Worm (Caenorhabditis elegans): ENCODE measurements around the gene B0507.3.
"Not testable (repeated sequence)": the region's sequence is repeated elsewhere in the genome, so short reads cannot be mapped to it uniquely, and the experiment has no call there.

B0507.3 gene

DNA sequence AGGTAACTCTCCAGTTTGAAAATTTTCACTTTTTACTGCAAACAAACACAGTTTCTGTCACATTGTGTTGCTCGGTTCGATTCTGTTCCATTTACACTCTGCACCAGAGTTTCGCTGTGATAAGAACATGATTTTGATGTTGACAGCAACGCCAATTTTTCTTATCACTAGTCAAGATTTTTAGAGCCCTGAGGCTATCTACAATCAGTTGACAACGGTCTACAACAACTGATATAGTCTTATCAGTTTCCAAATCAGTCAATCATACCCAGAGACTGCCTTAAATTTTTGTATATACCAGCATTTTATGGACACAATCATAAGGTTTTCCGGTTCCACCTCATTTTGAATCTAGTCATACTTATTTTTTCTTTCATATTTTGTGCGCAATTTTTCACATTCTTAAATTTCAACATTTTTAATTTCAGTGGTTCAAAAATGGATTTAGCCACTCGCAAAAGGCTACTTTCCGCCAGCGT is at the start of gene B0507.3:
B0507.3 (plus strand) TSS at position 429 of the 479 bp plus-strand sequence.
- no peak for TF ChIP-seq nhr-77 (tag; optimal IDR thresholded peaks at IDR 0.05)
- no peak for TF ChIP-seq ceh-16 (tag; optimal IDR thresholded peaks at IDR 0.05)
- no peak for TF ChIP-seq lin-13 (GFP tag; optimal IDR thresholded peaks at IDR 0.05)
- TF ChIP-seq elt-1 (tag; optimal IDR thresholded peaks at IDR 0.05) = no peak
- TF ChIP-seq blmp-1 (tag; optimal IDR thresholded peaks at IDR 0.05; ENCODE audit: insufficient read depth) = no peak
- TF ChIP-seq nhr-25 (tag; optimal IDR thresholded peaks at IDR 0.05) = no peak
- peak; percentile 48 for TF ChIP-seq egl-27 (tag; optimal IDR thresholded peaks at IDR 0.05)
- no peak for TF ChIP-seq nhr-23 (tag; optimal IDR thresholded peaks at IDR 0.05)
- no peak for TF ChIP-seq mbf-1 (tag; optimal IDR thresholded peaks at IDR 0.05)
- TF ChIP-seq ama-1 (optimal IDR thresholded peaks at IDR 0.05) = no peak
- TF ChIP-seq lin-11 (tag; optimal IDR thresholded peaks at IDR 0.05) = no peak
- TF ChIP-seq nhr-10 (tag; optimal IDR thresholded peaks at IDR 0.05) = no peak
- no peak for TF ChIP-seq R02D3.7 (tag; optimal IDR thresholded peaks at IDR 0.05)
- no peak for TF ChIP-seq nhr-129 (tag; optimal IDR thresholded peaks at IDR 0.05)
- TF ChIP-seq ZK546.5 (tag; optimal IDR thresholded peaks at IDR 0.05) = no peak
- no peak for TF ChIP-seq nhr-6 (tag; optimal IDR thresholded peaks at IDR 0.05)
- no peak for TF ChIP-seq nhr-12 (tag; optimal IDR thresholded peaks at IDR 0.05)
- TF ChIP-seq nhr-237 (tag; optimal IDR thresholded peaks at IDR 0.05) = no peak
- peak; percentile 20 for TF ChIP-seq gmeb-1 (tag; optimal IDR thresholded peaks at IDR 0.05)
- TF ChIP-seq crh-2 (tag; optimal IDR thresholded peaks at IDR 0.05) = peak; percentile 66
- no peak for TF ChIP-seq elt-3 (tag; optimal IDR thresholded peaks at IDR 0.05)
- TF ChIP-seq zag-1 (tag; optimal IDR thresholded peaks at IDR 0.05) = no peak
- no peak for TF ChIP-seq sem-4 (tag; optimal IDR thresholded peaks at IDR 0.05)
- no peak for TF ChIP-seq lin-39 (tag; optimal IDR thresholded peaks at IDR 0.05)
- no peak for TF ChIP-seq dmd-4 (tag; optimal IDR thresholded peaks at IDR 0.05)
- TF ChIP-seq Y55F3AM.14 (GFP tag; optimal IDR thresholded peaks at IDR 0.05) = no peak
- no peak for TF ChIP-seq aly-2 (tag; optimal IDR thresholded peaks at IDR 0.05)
- TF ChIP-seq snpc-4 (tag; optimal IDR thresholded peaks at IDR 0.05) = no peak
- TF ChIP-seq ztf-1 (GFP tag; conservative IDR thresholded peaks at IDR 0.05) = no peak
- TF ChIP-seq F13H6.1 (tag; optimal IDR thresholded peaks at IDR 0.05) = peak; percentile 65
- no peak for TF ChIP-seq ztf-4 (tag; optimal IDR thresholded peaks at IDR 0.05)
- no peak for TF ChIP-seq nhr-21 (tag; optimal IDR thresholded peaks at IDR 0.05)
- peak; percentile 50 for TF ChIP-seq skn-1 (tag; optimal IDR thresholded peaks at IDR 0.05)
- TF ChIP-seq ztf-11 (tag; optimal IDR thresholded peaks at IDR 0.05) = no peak
- TF ChIP-seq mab-5 (tag; optimal IDR thresholded peaks at IDR 0.05) = no peak
- TF ChIP-seq unc-55 (GFP tag; optimal IDR thresholded peaks at IDR 0.05) = no peak
- no peak for TF ChIP-seq ceh-82 (tag; optimal IDR thresholded peaks at IDR 0.05)
- TF ChIP-seq unc-62 (GFP tag; optimal IDR thresholded peaks at IDR 0.05) = no peak
- no peak for TF ChIP-seq nhr-11 (tag; optimal IDR thresholded peaks at IDR 0.05)
- TF ChIP-seq alr-1 (tag; optimal IDR thresholded peaks at IDR 0.05) = no peak
- TF ChIP-seq lsy-2 (tag; optimal IDR thresholded peaks at IDR 0.05) = no peak
- peak; percentile 98 for TF ChIP-seq fos-1 (tag; optimal IDR thresholded peaks at IDR 0.05)
- TF ChIP-seq mdl-1 (tag; optimal IDR thresholded peaks at IDR 0.05) = no peak
- peak; percentile 43 for TF ChIP-seq sma-3 (GFP tag; optimal IDR thresholded peaks at IDR 0.05)
- peak; percentile 91 for TF ChIP-seq sma-9 (GFP tag; optimal IDR thresholded peaks at IDR 0.05)
- no peak for TF ChIP-seq sma-9 (tag; optimal IDR thresholded peaks at IDR 0.05)
- no peak for TF ChIP-seq peb-1 (tag; optimal IDR thresholded peaks at IDR 0.05)

DNA sequence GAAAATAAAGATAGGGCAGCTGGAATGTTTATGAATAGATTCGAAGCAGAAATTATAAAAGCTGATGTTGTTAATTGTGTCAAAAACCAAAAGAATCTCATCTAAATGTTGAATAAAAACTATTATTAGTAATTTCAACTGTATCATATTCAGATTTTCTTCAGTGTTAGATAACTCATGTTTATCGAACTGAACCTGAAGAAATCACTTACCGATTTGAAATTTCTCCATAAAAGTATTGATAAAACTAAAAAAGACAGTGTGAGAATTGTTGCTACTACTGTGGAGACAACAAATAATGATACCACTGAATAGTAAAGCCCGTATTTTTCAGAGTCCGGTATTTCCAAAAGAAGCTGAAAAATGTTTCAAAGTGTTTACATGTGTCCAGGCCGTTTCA is 46.5 kb upstream of the B0507.3 start, which contains the start of gene ZC196.8:
ZC196.8 (minus strand) TSS at position 101 of the 400 bp plus-strand sequence.
- TF ChIP-seq nhr-21, mdl-1, nhr-10 (tag; optimal IDR thresholded peaks at IDR 0.05): not testable (repeated sequence)
